Fruit fly (Drosophila melanogaster) whole organism, embryonic: ENCODE data around the gene CG4968.

ENCODE experiments used
- Ada2b ChIP-seq: fragments of 200-800 bp; sonication (Bioruptor generic); IDR thresholded peaks from 2 replicates; pipeline ENCODE4 v1.3.6; 2022; ENCODE audit warnings: missing biosample characterization, missing genetic modification characterization
- Atf6 ChIP-seq: fragments of 200-800 bp; sonication (Bioruptor generic); IDR thresholded peaks from 2 replicates; pipeline ENCODE4 v1.3.6; 2022; ENCODE audit warnings: missing biosample characterization, missing genetic modification characterization
- Blimp-1 ChIP-seq: fragments of 200-800 bp; sonication (Bioruptor generic); optimal IDR thresholded peaks from 3 replicates; lab custom pipeline; 2018; ENCODE audit warnings: missing biosample characterization, missing genetic modification characterization, mild to moderate bottlenecking, moderate library complexity, missing genetic modification reagents
- CG10431 ChIP-seq: fragments of 200-800 bp; sonication (Bioruptor generic); optimal IDR thresholded peaks from 3 replicates; lab custom pipeline; 2018; ENCODE audit warnings: missing biosample characterization, mild to moderate bottlenecking, missing genetic modification characterization
- CG10543 ChIP-seq: fragments of 200-800 bp; sonication (Bioruptor generic); optimal IDR thresholded peaks from 3 replicates; lab custom pipeline; 2017; ENCODE audit warnings: missing biosample characterization, mild to moderate bottlenecking, missing genetic modification characterization, moderate library complexity
- CG11085 ChIP-seq: fragments of 200-800 bp; sonication (Bioruptor generic); IDR thresholded peaks from 2 replicates; pipeline ENCODE4 v1.3.6; 2022; ENCODE audit warnings: missing biosample characterization, missing genetic modification characterization
- CG11093 ChIP-seq: fragments of 200-800 bp; sonication (Bioruptor generic); IDR thresholded peaks from 3 replicates; pipeline ENCODE4 v1.3.6; 2022; ENCODE audit warnings: missing biosample characterization, missing genetic modification characterization
- CG11560 ChIP-seq: fragments of 200-800 bp; sonication (Bioruptor generic); IDR thresholded peaks from 3 replicates; pipeline ENCODE4 v1.3.6; 2022; ENCODE audit warnings: missing biosample characterization, missing genetic modification characterization
- CG12104 ChIP-seq: fragments of 200-800 bp; sonication (Bioruptor generic); optimal IDR thresholded peaks from 3 replicates; lab custom pipeline; 2016; ENCODE audit warnings: missing biosample characterization, missing genetic modification characterization
- CG14965 ChIP-seq: fragments of 200-800 bp; sonication (Bioruptor generic); optimal IDR thresholded peaks from 2 replicates; lab custom pipeline; 2016; ENCODE audit warnings: missing biosample characterization, missing genetic modification characterization, borderline replicate concordance
- CG15269 ChIP-seq: fragments of 200-800 bp; sonication (Bioruptor generic); optimal IDR thresholded peaks from 2 replicates; lab custom pipeline; 2018; ENCODE audit warnings: missing biosample characterization, mild to moderate bottlenecking, missing genetic modification characterization, moderate library complexity
- CG1529 ChIP-seq: fragments of 200-800 bp; sonication (Bioruptor generic); optimal IDR thresholded peaks from 3 replicates; lab custom pipeline; 2018; ENCODE audit warnings: missing biosample characterization, missing genetic modification characterization
- CG1603 ChIP-seq: fragments of 200-800 bp; sonication (Bioruptor generic); optimal IDR thresholded peaks from 2 replicates; lab custom pipeline; 2019; ENCODE audit warnings: missing biosample characterization, mild to moderate bottlenecking, missing genetic modification characterization, moderate library complexity
- CG17912 ChIP-seq: fragments of 200-800 bp; sonication (Bioruptor generic); optimal IDR thresholded peaks from 2 replicates; lab custom pipeline; 2018; ENCODE audit warnings: missing biosample characterization, mild to moderate bottlenecking, missing genetic modification characterization
- CG3065 ChIP-seq: fragments of 200-800 bp; sonication (Bioruptor generic); optimal IDR thresholded peaks from 2 replicates; lab custom pipeline; 2016; ENCODE audit warnings: missing biosample characterization, missing genetic modification characterization
- CG31224 ChIP-seq: fragments of 200-800 bp; sonication (Bioruptor generic); IDR thresholded peaks from 2 replicates; pipeline ENCODE4 v1.3.6; 2022; ENCODE audit warnings: missing biosample characterization, missing genetic modification characterization
- CG3407 ChIP-seq: fragments of 200-800 bp; sonication (Bioruptor generic); optimal IDR thresholded peaks from 2 replicates; lab custom pipeline; 2018; ENCODE audit warnings: missing biosample characterization, mild to moderate bottlenecking, missing genetic modification characterization
- CG6689 ChIP-seq: fragments of 200-800 bp; sonication (Bioruptor generic); IDR thresholded peaks from 2 replicates; pipeline ENCODE4 v1.3.6; 2022; ENCODE audit warnings: missing biosample characterization, missing genetic modification characterization
- CG7372 ChIP-seq: fragments of 200-800 bp; sonication (Bioruptor generic); IDR thresholded peaks from 2 replicates; pipeline ENCODE4 v1.3.6; 2022; ENCODE audit warnings: missing biosample characterization, missing genetic modification characterization
- Dfd ChIP-seq, 2 experiments: fragments of >200 bp; optimal IDR thresholded peaks; 2 replicates each; lab custom pipeline; 2017; ENCODE audit warnings: missing biosample characterization in 2 of 2, missing genetic modification characterization in 2 of 2
- Dip2 ChIP-seq: fragments of 200-800 bp; sonication (Bioruptor generic); IDR thresholded peaks from 2 replicates; pipeline ENCODE4 v1.3.6; 2022; ENCODE audit warnings: missing biosample characterization, missing genetic modification characterization
- Dref ChIP-seq: fragments of 200-800 bp; sonication (Bioruptor generic); IDR thresholded peaks from 2 replicates; pipeline ENCODE4 v1.3.6; 2022; ENCODE audit warnings: missing biosample characterization, missing genetic modification characterization
- Drgx ChIP-seq: fragments of 200-800 bp; sonication (Bioruptor generic); IDR thresholded peaks from 2 replicates; pipeline ENCODE4 v1.3.6; 2022; ENCODE audit warnings: missing biosample characterization, missing genetic modification characterization
- GATAe ChIP-seq: fragments of 200-800 bp; sonication (Bioruptor generic); conservative IDR thresholded peaks from 2 replicates; pipeline ENCODE4 v1.3.6; 2022; ENCODE audit warnings: missing biosample characterization, missing genetic modification characterization
- Gsc ChIP-seq: fragments of 200-800 bp; sonication (Bioruptor generic); IDR thresholded peaks from 2 replicates; pipeline ENCODE4 v1.3.6; 2022; ENCODE audit warnings: missing biosample characterization, missing genetic modification characterization
- Hey ChIP-seq: fragments of 200-800 bp; sonication (Bioruptor generic); optimal IDR thresholded peaks from 3 replicates; lab custom pipeline; 2018; ENCODE audit warnings: missing biosample characterization, mild to moderate bottlenecking, missing genetic modification characterization
- HmgD ChIP-seq: fragments of 200-800 bp; sonication (Bioruptor generic); optimal IDR thresholded peaks from 3 replicates; lab custom pipeline; 2016; ENCODE audit warnings: missing biosample characterization, missing genetic modification characterization
- Jarid2 ChIP-seq: fragments of 200-800 bp; sonication (Bioruptor generic); optimal IDR thresholded peaks from 3 replicates; lab custom pipeline; 2017; ENCODE audit warnings: mild to moderate bottlenecking, missing biosample characterization, missing genetic modification reagents, missing genetic modification characterization
- MESR4 ChIP-seq: fragments of 200-800 bp; sonication (Bioruptor generic); optimal IDR thresholded peaks from 2 replicates; lab custom pipeline; 2018; ENCODE audit warnings: missing biosample characterization, mild to moderate bottlenecking, missing genetic modification characterization, moderate library complexity
- Mes4 ChIP-seq: fragments of 200-800 bp; sonication (Bioruptor generic); optimal IDR thresholded peaks from 2 replicates; lab custom pipeline; 2016; ENCODE audit warnings: missing biosample characterization, missing genetic modification characterization
- NfI ChIP-seq: fragments of 200-800 bp; sonication (Bioruptor generic); optimal IDR thresholded peaks from 3 replicates; lab custom pipeline; 2018; ENCODE audit warnings: missing biosample characterization, mild to moderate bottlenecking, missing genetic modification characterization, moderate library complexity
- PHDP ChIP-seq: fragments of 200-800 bp; sonication (Bioruptor generic); optimal IDR thresholded peaks from 3 replicates; lab custom pipeline; 2018; ENCODE audit warnings: missing biosample characterization, mild to moderate bottlenecking, missing genetic modification characterization, moderate library complexity
- Sox100B ChIP-seq: fragments of 200-800 bp; sonication (Bioruptor generic); optimal IDR thresholded peaks from 3 replicates; lab custom pipeline; 2018; ENCODE audit warnings: missing biosample characterization, mild to moderate bottlenecking, missing genetic modification characterization
- Sox102F ChIP-seq: fragments of 200-800 bp; sonication (Bioruptor generic); optimal IDR thresholded peaks from 2 replicates; lab custom pipeline; 2018; ENCODE audit warnings: missing biosample characterization, mild to moderate bottlenecking, missing genetic modification characterization, moderate library complexity
- Stat92E ChIP-seq, 3 experiments: fragments of >200 bp in 2 of 3; fragments of 200-800 bp in 1 of 3; sonication (Bioruptor generic) in 1 of 3; optimal IDR thresholded peaks; 2 replicates each; lab custom pipeline; 2017 to 2019; ENCODE audit warnings: missing biosample characterization in 3 of 3, missing genetic modification characterization in 3 of 3, mild to moderate bottlenecking in 1 of 3, moderate library complexity in 1 of 3
- Xrp1 ChIP-seq: fragments of 200-800 bp; sonication (Bioruptor generic); IDR thresholded peaks from 2 replicates; pipeline ENCODE4 v1.3.6; 2022; ENCODE audit warnings: missing biosample characterization, missing genetic modification characterization
- ap ChIP-seq: fragments of 200-800 bp; sonication (Bioruptor generic); IDR thresholded peaks from 2 replicates; pipeline ENCODE4 v1.3.6; 2022; ENCODE audit warnings: missing biosample characterization, missing genetic modification characterization
- cato ChIP-seq: fragments of 200-800 bp; sonication (Bioruptor generic); optimal IDR thresholded peaks from 2 replicates; lab custom pipeline; 2016; ENCODE audit warnings: missing biosample characterization, missing genetic modification characterization, borderline replicate concordance
- ci ChIP-seq: fragments of 200-800 bp; sonication (Bioruptor generic); IDR thresholded peaks from 3 replicates; pipeline ENCODE4 v1.3.6; 2022; ENCODE audit warnings: missing biosample characterization, missing genetic modification characterization
- dimm ChIP-seq: fragments of 200-800 bp; sonication (Bioruptor generic); IDR thresholded peaks from 2 replicates; pipeline ENCODE4 v1.3.6; 2022; ENCODE audit warnings: missing biosample characterization, missing genetic modification characterization
- fd96Cb ChIP-seq: fragments of 200-800 bp; sonication (Bioruptor generic); optimal IDR thresholded peaks from 2 replicates; lab custom pipeline; 2018; ENCODE audit warnings: missing biosample characterization, mild to moderate bottlenecking, missing genetic modification characterization, moderate library complexity
- gsb-n ChIP-seq: fragments of 200-800 bp; sonication (Bioruptor generic); optimal IDR thresholded peaks from 3 replicates; lab custom pipeline; 2018; ENCODE audit warnings: missing biosample characterization, mild to moderate bottlenecking, missing genetic modification characterization
- ham ChIP-seq: fragments of 200-800 bp; sonication (Bioruptor generic); IDR thresholded peaks from 2 replicates; pipeline ENCODE4 v1.3.6; 2022; ENCODE audit warnings: missing biosample characterization, missing genetic modification characterization
- her ChIP-seq: fragments of 200-800 bp; sonication (Bioruptor generic); optimal IDR thresholded peaks from 2 replicates; lab custom pipeline; 2016; ENCODE audit warnings: missing biosample characterization, missing genetic modification characterization
- inv ChIP-seq: fragments of 200-800 bp; sonication (Bioruptor generic); IDR thresholded peaks from 2 replicates; pipeline ENCODE4 v1.3.6; 2022; ENCODE audit warnings: missing biosample characterization, missing genetic modification characterization; ENCODE audit not compliant: partially characterized antibody
- jumu ChIP-seq: fragments of 200-800 bp; sonication (Bioruptor generic); optimal IDR thresholded peaks from 3 replicates; lab custom pipeline; 2016; ENCODE audit warnings: missing biosample characterization, missing genetic modification characterization
- lmd ChIP-seq: fragments of 200-800 bp; sonication (Bioruptor generic); IDR thresholded peaks from 2 replicates; pipeline ENCODE4 v1.3.6; 2022; ENCODE audit warnings: missing biosample characterization, missing genetic modification characterization
- pum ChIP-seq: fragments of 200-800 bp; sonication (Bioruptor generic); optimal IDR thresholded peaks from 2 replicates; lab custom pipeline; 2016; ENCODE audit warnings: missing biosample characterization, missing genetic modification characterization
- sr ChIP-seq: fragments of 200-800 bp; sonication (Bioruptor generic); IDR thresholded peaks from 3 replicates; pipeline ENCODE4 v1.3.6; 2022; ENCODE audit warnings: missing biosample characterization, missing genetic modification characterization
- stc ChIP-seq: fragments of 200-800 bp; sonication (Bioruptor generic); IDR thresholded peaks from 2 replicates; pipeline ENCODE4 v1.3.6; 2022; ENCODE audit warnings: missing biosample characterization, missing genetic modification characterization

Gene CG4968

dm6 chr2L:10306518-10307260 lies at the start of gene CG4968, which contains the start of gene CG5390 (continued):
- no peak for TF ChIP-seq Gsc (GFP tag; lab: Robert Waterston, UW)
- peak; percentile 53; the same call in 1 of the 2 replicates for TF ChIP-seq stc
- no peak for TF ChIP-seq GATAe
- TF ChIP-seq Ada2b (GFP tag; lab: Robert Waterston, UW), result peak; percentile 63
- TF ChIP-seq Mes4, result no peak
- TF ChIP-seq cato (GFP tag; lab: Kevin White, UChicago), result peak; percentile 19
- peak; percentile 81 for TF ChIP-seq MESR4 (GFP tag; lab: Kevin White, UChicago)
- no peak for TF ChIP-seq ap (GFP tag; lab: Robert Waterston, UW)
- TF ChIP-seq Sox100B (GFP tag; lab: Kevin White, UChicago), result peak; percentile 65
- TF ChIP-seq sr (GFP tag; lab: Robert Waterston, UW), result no peak
- peak; percentile 75; the same call in 1 of the 2 replicates for TF ChIP-seq Atf6
- no peak for TF ChIP-seq Stat92E (GFP tag; optimal IDR thresholded peaks at IDR 0.05; lab: Kevin White, UChicago)
- peak; percentile 72 for TF ChIP-seq NfI (GFP tag; lab: Kevin White, UChicago)
- TF ChIP-seq Sox102F (GFP tag; lab: Kevin White, UChicago), result no peak
- peak; percentile 71 for TF ChIP-seq CG1603 (tag; lab: Kevin White, UChicago)
- peak; percentile 56 for TF ChIP-seq CG3407 (GFP tag; lab: Kevin White, UChicago)
- TF ChIP-seq CG3065 (GFP tag; lab: Kevin White, UChicago), result no peak
- TF ChIP-seq CG11560 (tag; lab: Robert Waterston, UW), result no peak
- peak; percentile 81; the same call in 2 of the 3 replicates for TF ChIP-seq ci (GFP tag; lab: Robert Waterston, UW)
- no peak for TF ChIP-seq dimm (GFP tag; lab: Robert Waterston, UW)
- no peak for TF ChIP-seq Dip2
- no peak for TF ChIP-seq Dfd (GFP tag; optimal IDR thresholded peaks at IDR 0.05; lab: Kevin White, UChicago)
- TF ChIP-seq Drgx (GFP tag; lab: Robert Waterston, UW), result peak; percentile 86
- TF ChIP-seq Hey, result no peak
- peak; percentile 45; the same call in 1 of the 2 replicates for TF ChIP-seq CG31224 (GFP tag; lab: Robert Waterston, UW)
- TF ChIP-seq her (GFP tag; lab: Kevin White, UChicago), result no peak
- no peak for TF ChIP-seq Blimp-1 (GFP tag; lab: Kevin White, UChicago)
- peak; percentile 86 for TF ChIP-seq Dref (GFP tag; lab: Robert Waterston, UW)
- TF ChIP-seq pum (GFP tag; lab: Kevin White, UChicago), result no peak
- no peak for TF ChIP-seq jumu
- peak; percentile 50 for TF ChIP-seq fd96Cb (tag; lab: Kevin White, UChicago)
- TF ChIP-seq CG7372 (GFP tag; lab: Robert Waterston, UW), result peak; percentile 66
- TF ChIP-seq PHDP (tag; lab: Kevin White, UChicago), result peak; percentile 80
- TF ChIP-seq CG12104 (GFP tag; lab: Kevin White, UChicago), result peak; percentile 39
- no peak for TF ChIP-seq CG14965 (GFP tag; lab: Kevin White, UChicago)
- no peak for TF ChIP-seq Jarid2
- TF ChIP-seq CG11085 (GFP tag; lab: Robert Waterston, UW), result peak; percentile 39; the same call in 1 of the 2 replicates
- peak; percentile 85 for TF ChIP-seq CG15269 (tag; lab: Kevin White, UChicago)
- TF ChIP-seq CG1529 (GFP tag; lab: Kevin White, UChicago), result peak; percentile 41
- peak; percentile 62; the same call in 1 of the 2 replicates for TF ChIP-seq Xrp1
- no peak for TF ChIP-seq CG17912 (GFP tag; lab: Kevin White, UChicago)
- TF ChIP-seq gsb-n, result no peak
- TF ChIP-seq CG10543, result peak; percentile 70
- no peak for TF ChIP-seq HmgD (GFP tag; lab: Kevin White, UChicago)
- TF ChIP-seq CG6689 (GFP tag; lab: Robert Waterston, UW), result no peak
- TF ChIP-seq inv (GFP tag; lab: Robert Waterston, UW), result no peak
- peak; percentile 66 for TF ChIP-seq lmd (GFP tag; lab: Robert Waterston, UW)
- TF ChIP-seq CG11093 (GFP tag; lab: Robert Waterston, UW), result no peak
- TF ChIP-seq ham (GFP tag; lab: Robert Waterston, UW), result no peak
- peak; percentile 39 for TF ChIP-seq CG10431 (GFP tag; lab: Kevin White, UChicago)
